Worm (Caenorhabditis elegans) whole organism, L4/young adult: ENCODE data around the gene T28A8.5.

ENCODE experiments used
- W03F9.2 ChIP-seq: fragments of 150-350 bp; optimal IDR thresholded peaks from 2 replicates; lab custom pipeline; 2014; ENCODE audit warnings: missing biosample characterization, missing genetic modification characterization
- him-1 ChIP-seq: sonication (generic microtip); optimal IDR thresholded peaks from 2 replicates; lab custom pipeline; 2016; ENCODE audit warnings: missing genotype, missing genetic modification reagents, missing genetic modification characterization, missing compliant biosample characterization

ce11 chrIII:13535735-13536390, 34.4 kb downstream of the T28A8.5 start:
- TF ChIP-seq W03F9.2 (tag; lab: Kevin White, UChicago) (no peak), him-1 (no peak)
